Fruit fly (Drosophila melanogaster) Kc167 (cell line): ENCODE measurements around the gene Septin2.

Experiments used
- Myc ChIP-seq: fragments of >200 bp; optimal IDR thresholded peaks from 2 replicates; lab custom pipeline; 2017; ENCODE audit warnings: missing external identifiers
- Sin3A ChIP-seq: fragments of >200 bp; optimal IDR thresholded peaks from 2 replicates; lab custom pipeline; 2018; ENCODE audit warnings: missing external identifiers
- h ChIP-seq: fragments of >200 bp; optimal IDR thresholded peaks from 3 replicates; lab custom pipeline; 2018; ENCODE audit warnings: missing external identifiers
- insv ChIP-seq: fragments of >200 bp; optimal IDR thresholded peaks from 3 replicates; lab custom pipeline; 2018; ENCODE audit warnings: missing external identifiers
- psq ChIP-seq: fragments of >200 bp; optimal IDR thresholded peaks from 2 replicates; lab custom pipeline; 2017; ENCODE audit warnings: missing external identifiers
- ttk ChIP-seq: sonication (Bioruptor generic); optimal IDR thresholded peaks from 2 replicates; lab custom pipeline; 2017; ENCODE audit warnings: missing external identifiers

The Septin2 gene

DNA sequence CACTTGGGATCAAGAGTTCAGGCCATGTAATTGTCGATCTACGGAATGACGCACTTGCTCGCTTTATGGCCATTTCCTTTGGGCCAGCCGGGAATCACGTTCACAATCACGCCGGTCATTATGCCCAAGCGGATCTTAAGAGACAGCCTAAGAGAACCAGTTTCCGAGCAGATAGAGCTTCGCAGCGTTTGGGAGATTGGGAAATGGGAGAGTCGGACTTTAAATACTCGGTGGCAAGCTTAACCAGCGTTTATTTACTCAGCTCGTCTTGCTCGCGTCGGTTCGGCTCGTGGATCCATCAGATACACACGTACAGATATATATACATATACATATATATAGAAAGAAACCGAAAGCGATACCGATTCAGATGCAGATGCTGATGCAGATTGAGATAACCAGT is 22.6 kb downstream of the Septin2 start:
- TF ChIP-seq psq (lab: Kevin White, UChicago) (no peak), Sin3A (lab: Kevin White, UChicago) (no peak), insv (lab: Kevin White, UChicago) (no peak), Myc (lab: Kevin White, UChicago) (no peak), h (lab: Kevin White, UChicago) (no peak), ttk (lab: Kevin White, UChicago) (no peak)

DNA sequence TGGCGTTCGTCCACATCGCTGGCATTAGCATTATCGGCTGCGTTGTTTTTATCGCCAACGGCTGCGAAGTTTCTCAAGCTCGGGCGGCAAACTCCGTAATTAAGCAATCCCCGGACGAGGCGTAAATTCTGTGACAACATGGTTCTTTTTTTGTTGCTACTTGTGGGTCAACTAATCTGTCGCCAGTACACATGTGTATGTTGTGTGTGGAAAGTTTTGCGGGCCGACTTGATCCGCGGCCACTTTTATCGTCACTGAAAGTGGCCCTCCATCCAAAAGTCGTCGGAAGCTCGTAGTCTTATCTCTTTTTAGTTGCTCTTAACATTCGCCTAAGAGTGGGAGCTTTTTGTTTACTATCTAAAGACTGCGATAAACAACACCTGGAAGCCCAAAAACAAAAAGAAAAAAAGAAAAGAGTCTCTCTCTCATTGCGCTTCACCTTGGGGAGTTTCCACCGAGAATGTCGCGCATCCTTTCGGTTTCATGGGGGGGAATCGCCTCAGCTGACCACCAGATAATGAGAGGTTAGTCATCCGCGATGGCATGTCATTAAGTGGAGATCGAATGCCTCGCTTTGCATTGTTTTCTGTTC is 24.2 kb downstream of the Septin2 start, which contains the start of gene CG10877:
CG10877 (minus strand) TSS at position 238 of the 592 bp plus-strand sequence.
- TF ChIP-seq Sin3A (lab: Kevin White, UChicago) (no peak), h (lab: Kevin White, UChicago) (no peak), Myc (lab: Kevin White, UChicago) (no peak), psq (lab: Kevin White, UChicago) (no peak), insv (lab: Kevin White, UChicago) (no peak), ttk (lab: Kevin White, UChicago) (no peak)

DNA sequence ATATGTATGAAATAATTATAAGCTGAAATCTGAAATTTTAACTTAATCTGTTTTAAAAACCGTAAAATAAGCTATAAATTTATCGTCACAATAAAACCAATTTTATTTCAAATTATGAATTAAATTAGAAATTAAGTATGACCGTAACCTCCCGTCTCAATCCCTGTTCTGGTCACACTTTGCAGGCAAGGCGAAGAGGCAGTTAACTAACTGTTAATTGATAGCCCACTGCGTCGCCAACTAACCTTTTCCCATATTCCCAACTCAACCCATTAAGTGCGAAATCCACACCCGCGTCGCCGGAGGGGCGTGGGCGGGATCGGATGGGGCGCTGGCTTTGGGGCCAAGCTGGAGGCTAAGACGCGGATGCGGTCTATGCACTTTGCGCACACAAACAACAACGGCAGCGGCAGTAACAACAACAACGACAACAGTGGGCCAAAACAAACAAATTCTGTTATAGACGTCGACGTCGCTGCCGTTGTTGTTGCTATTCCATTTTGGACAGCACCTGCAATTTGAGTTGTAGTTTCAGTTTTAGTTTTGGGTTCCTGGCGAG is 27.4 kb downstream of the Septin2 start, which contains the start of gene CG5191:
CG5191 (plus strand) TSS at position 198 of the 559 bp plus-strand sequence.
- no peak for TF ChIP-seq ttk (lab: Kevin White, UChicago)

DNA sequence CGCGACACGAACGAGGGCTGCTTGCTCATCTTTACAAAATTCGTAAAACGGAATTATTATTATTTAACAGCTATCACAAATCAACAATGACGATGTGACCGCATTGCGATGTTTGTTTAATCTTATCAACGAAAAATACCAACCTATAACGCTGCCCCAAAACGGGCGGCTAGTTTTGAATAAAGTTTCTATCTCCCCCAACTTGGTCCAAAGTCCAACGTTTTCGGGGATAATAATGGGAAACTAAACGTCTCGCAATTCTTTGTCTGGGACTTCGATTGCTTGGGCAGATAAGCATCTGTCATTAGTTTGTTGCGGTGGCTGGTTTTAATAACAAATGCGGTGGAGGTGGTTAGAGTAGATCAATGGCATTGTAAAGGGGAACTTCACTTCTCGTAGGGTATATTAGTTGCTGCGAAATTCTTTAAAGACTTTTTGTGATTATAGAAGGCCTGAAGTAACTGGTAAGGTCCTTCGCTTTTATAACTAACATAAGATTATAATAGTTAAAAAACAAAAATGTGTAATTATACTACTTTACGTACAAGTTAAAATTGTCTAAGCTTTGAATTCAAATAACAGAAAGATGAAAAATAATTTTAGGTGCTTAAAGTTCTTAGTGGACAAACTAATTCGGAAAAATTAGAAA is 28.0 kb downstream of the Septin2 start, which contains the start of gene CG15922:
CG15922 (minus strand) TSS at position 262 of the 649 bp plus-strand sequence.
- TF ChIP-seq Sin3A (lab: Kevin White, UChicago) (no peak), insv (lab: Kevin White, UChicago) (no peak), psq (lab: Kevin White, UChicago) (no peak), ttk (lab: Kevin White, UChicago) (no peak), Myc (lab: Kevin White, UChicago) (no peak), h (lab: Kevin White, UChicago) (no peak)

DNA sequence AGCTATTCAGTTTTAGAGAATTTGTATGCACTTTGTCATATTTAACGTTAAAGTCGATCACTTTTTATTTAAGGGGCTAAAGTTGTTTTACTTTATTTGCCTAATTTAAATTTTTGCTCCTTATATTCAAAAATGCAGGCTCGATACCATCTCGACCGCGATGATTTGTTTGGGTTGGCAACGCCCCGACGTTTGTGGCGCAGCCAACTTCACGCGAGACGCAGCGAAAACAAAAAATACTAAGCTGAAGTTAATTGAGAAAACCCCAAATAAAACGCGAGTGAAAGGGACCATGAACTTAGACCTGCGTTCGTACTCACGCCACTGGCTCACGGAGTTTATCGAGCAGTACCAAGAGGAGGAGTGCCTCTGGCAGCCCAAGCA is 30.1 kb downstream of the Septin2 start:
- TF ChIP-seq Myc (lab: Kevin White, UChicago): no peak
- TF ChIP-seq psq (lab: Kevin White, UChicago): no peak
- no peak for TF ChIP-seq insv (lab: Kevin White, UChicago)
- no peak for TF ChIP-seq Sin3A (lab: Kevin White, UChicago)
- no peak for TF ChIP-seq ttk (lab: Kevin White, UChicago)
- no peak for TF ChIP-seq h (lab: Kevin White, UChicago)

dm6 chr3R:20557415-20558105 is 30.6 kb downstream of the Septin2 start, which contains the start of the genes DPCoAC and CG5180:
TSS of gene DPCoAC (minus strand) at chr3R:20557667.
TSS of gene CG5180 (plus strand) at chr3R:20557930.
- TF ChIP-seq Sin3A (lab: Kevin White, UChicago): no peak
- TF ChIP-seq Myc (lab: Kevin White, UChicago): no peak
- TF ChIP-seq psq (lab: Kevin White, UChicago): no peak
- TF ChIP-seq h (lab: Kevin White, UChicago): no peak
- TF ChIP-seq ttk (lab: Kevin White, UChicago): no peak
- TF ChIP-seq insv (lab: Kevin White, UChicago): no peak

DNA sequence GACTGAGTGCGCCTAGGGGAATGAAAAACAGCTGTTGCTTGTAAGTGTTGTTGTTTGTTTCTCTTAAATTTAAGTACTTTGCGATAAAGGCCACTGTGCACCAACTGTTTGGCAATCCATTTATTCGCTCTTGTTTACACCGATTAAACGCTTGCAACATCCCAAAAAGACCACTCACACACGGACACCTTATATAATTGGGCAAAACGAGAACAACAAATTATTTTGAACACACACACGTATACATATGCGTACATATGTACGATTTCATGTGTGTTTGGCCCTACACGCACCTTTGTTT is 31.1 kb downstream of the Septin2 start:
- no peak for TF ChIP-seq Myc (lab: Kevin White, UChicago)
- no peak for TF ChIP-seq Sin3A (lab: Kevin White, UChicago)
- TF ChIP-seq h (lab: Kevin White, UChicago): no peak
- no peak for TF ChIP-seq psq (lab: Kevin White, UChicago)
- TF ChIP-seq ttk (lab: Kevin White, UChicago): no peak
- TF ChIP-seq insv (lab: Kevin White, UChicago): no peak

DNA sequence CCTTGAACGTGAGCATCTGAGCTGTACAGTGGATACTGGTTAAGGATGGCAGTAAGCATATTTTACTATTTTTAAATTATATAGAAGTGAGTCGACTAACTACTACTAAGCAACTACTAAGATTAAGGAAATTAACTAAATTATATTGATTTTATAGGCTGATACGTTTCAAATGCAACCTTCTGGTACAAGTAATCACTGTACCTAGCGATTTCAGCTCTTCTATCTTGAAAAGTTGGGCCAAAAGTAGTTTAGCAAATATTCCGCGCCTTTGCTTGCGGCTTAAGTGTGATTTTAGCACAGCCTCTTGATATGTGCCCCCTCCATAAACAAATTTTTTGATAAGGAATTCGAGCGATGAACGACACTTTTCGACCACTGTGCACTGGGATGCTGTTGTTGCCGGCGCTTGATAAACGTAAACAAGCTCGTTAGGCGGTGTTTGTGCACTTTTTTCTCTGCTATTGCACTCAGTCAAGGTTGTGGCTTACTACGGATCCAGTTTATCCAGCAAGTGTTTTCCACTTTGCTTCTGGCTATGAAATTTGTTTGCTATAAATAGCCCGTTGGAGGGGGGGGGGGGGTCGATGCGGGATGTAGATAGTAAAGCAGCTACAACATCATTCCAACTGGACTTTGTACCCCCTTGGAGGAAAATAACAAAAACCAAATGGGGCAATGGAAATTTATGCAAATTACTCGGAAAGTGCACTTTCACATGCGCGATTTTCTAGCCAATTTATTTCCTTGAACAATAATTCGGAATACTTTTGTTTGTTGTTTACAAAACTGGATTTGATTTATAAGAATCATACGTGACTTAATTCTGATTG is 31.7 kb downstream of the Septin2 start:
- TF ChIP-seq Myc (lab: Kevin White, UChicago) (no peak), h (lab: Kevin White, UChicago) (no peak), ttk (lab: Kevin White, UChicago) (no peak), psq (lab: Kevin White, UChicago) (no peak), insv (lab: Kevin White, UChicago) (no peak), Sin3A (lab: Kevin White, UChicago) (no peak)

DNA sequence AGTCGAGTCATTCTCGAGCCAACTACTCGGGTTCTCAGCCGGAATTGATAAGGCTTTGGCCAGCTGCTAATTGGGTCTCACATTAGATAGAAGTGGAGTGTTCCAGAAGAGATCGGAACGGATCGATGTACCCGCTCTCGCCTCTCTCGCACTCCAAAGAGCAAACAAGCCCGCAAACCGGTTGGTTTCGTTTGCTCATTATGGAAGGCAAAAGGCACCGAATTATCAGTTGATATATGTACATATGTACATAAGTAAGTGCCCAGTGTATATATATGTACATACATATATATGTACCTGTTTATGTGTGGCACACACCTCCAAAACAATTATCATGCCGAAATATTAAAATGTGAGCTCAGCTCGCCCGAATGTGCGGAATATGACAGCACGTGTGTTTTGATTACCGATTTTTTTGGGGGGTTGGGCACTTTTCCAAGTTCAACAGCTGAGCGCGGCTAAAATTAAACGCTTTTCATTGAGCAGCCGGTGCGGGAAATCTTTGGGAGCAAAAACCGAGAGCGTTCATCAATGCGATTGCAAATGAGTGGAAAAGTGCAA is 32.4 kb downstream of the Septin2 start:
- no peak for TF ChIP-seq Sin3A (lab: Kevin White, UChicago)
- TF ChIP-seq h (lab: Kevin White, UChicago): no peak
- TF ChIP-seq psq (lab: Kevin White, UChicago): no peak
- TF ChIP-seq Myc (lab: Kevin White, UChicago): no peak
- no peak for TF ChIP-seq ttk (lab: Kevin White, UChicago)
- no peak for TF ChIP-seq insv (lab: Kevin White, UChicago)

dm6 chr3R:20555023-20555422 is 33.1 kb downstream of the Septin2 start:
- no peak for TF ChIP-seq psq (lab: Kevin White, UChicago)
- TF ChIP-seq Sin3A (lab: Kevin White, UChicago): no peak
- no peak for TF ChIP-seq insv (lab: Kevin White, UChicago)
- TF ChIP-seq h (lab: Kevin White, UChicago): no peak
- no peak for TF ChIP-seq ttk (lab: Kevin White, UChicago)
- no peak for TF ChIP-seq Myc (lab: Kevin White, UChicago)
